Worm (Caenorhabditis elegans) whole organism, L4 larva: ENCODE results near the gene T28H10.1.
A peak's percentile ranks its signal among the peaks of the same experiment; 100 is the strongest.

Experiments used
- ZK546.5 ChIP-seq, 2 experiments: sonication (generic microtip); optimal IDR thresholded peaks; 2 replicates each; lab custom pipeline; 2017; ENCODE audit warnings: missing biosample characterization in 2 of 2, missing genetic modification characterization in 2 of 2
- nhr-11 ChIP-seq: fragments of 150-350 bp; optimal IDR thresholded peaks from 2 replicates; lab custom pipeline; 2014; ENCODE audit warnings: missing biosample characterization, missing genetic modification characterization
- nhr-237 ChIP-seq: sonication (generic microtip); optimal IDR thresholded peaks from 2 replicates; lab custom pipeline; 2017; ENCODE audit warnings: missing biosample characterization, missing genetic modification characterization

ce11 chrV:12517757-12518156 is 14.2 kb downstream of the T28H10.1 start:
- no peak for TF ChIP-seq ZK546.5 (tag; optimal IDR thresholded peaks at IDR 0.05; lab: Kevin White, UChicago)
- TF ChIP-seq nhr-237 (tag; lab: Kevin White, UChicago), result no peak
- peak; percentile 38 for TF ChIP-seq nhr-11 (tag; lab: Kevin White, UChicago)
